Worm (Caenorhabditis elegans) whole organism, L4/young adult: ENCODE measurements around the gene nccd-1.
A peak's percentile ranks its signal among the peaks of the same experiment; 100 is the strongest.

Experiments
- W03F9.2 ChIP-seq: fragments of 150-350 bp; optimal IDR thresholded peaks from 2 replicates; lab custom pipeline; 2014; ENCODE audit warnings: missing biosample characterization, missing genetic modification characterization
- dao-5 ChIP-seq: sonication (generic microtip); optimal IDR thresholded peaks from 2 replicates; lab custom pipeline; 2016; ENCODE audit warnings: missing genotype, missing genetic modification characterization, moderate library complexity, missing compliant biosample characterization
- him-1 ChIP-seq: sonication (generic microtip); optimal IDR thresholded peaks from 2 replicates; lab custom pipeline; 2016; ENCODE audit warnings: missing genotype, missing genetic modification reagents, missing genetic modification characterization, missing compliant biosample characterization

nccd-1 gene

ce11 chrIV:16988397-16988796 is at the start of gene nccd-1:
TSS of gene nccd-1 (plus strand) at chrIV:16988697.
- no peak for TF ChIP-seq W03F9.2
- no peak for TF ChIP-seq him-1
- no peak for TF ChIP-seq dao-5 (tag; lab: Kevin White, UChicago)

ce11 chrIV:16939001-16939400 is 49.5 kb upstream of the nccd-1 start, which contains the start of gene Y116A8C.10:
TSS of gene Y116A8C.10 (minus strand) at chrIV:16939101.
- TF ChIP-seq him-1 (no peak), W03F9.2 (no peak), dao-5 (tag; lab: Kevin White, UChicago) (no peak)

- peak; percentile 3 for TF ChIP-seq him-1
- no peak for TF ChIP-seq dao-5 (tag; lab: Kevin White, UChicago)
- TF ChIP-seq W03F9.2, result peak; percentile 59
These were observed 41.8 kb upstream of the nccd-1 start, which contains the start of the genes Y116A8C.9 and arf-6 for ce11 chrIV:16946746-16947145. TSS of gene Y116A8C.9 (minus strand) at chrIV:16946800. TSS of gene arf-6 (plus strand) at chrIV:16947120.

- no peak for TF ChIP-seq dao-5 (tag; lab: Kevin White, UChicago)
- no peak for TF ChIP-seq him-1
- TF ChIP-seq W03F9.2, result no peak
These were observed 38.7 kb upstream of the nccd-1 start, which contains the start of gene rad-54.B for ce11 chrIV:16949767-16950166. TSS of gene rad-54.B (plus strand) at chrIV:16950067.

- TF ChIP-seq him-1, result no peak
- TF ChIP-seq dao-5 (tag; lab: Kevin White, UChicago), result no peak
- no peak for TF ChIP-seq W03F9.2
These were observed 36.1 kb upstream of the nccd-1 start for ce11 chrIV:16952389-16952788.

- TF ChIP-seq him-1, result no peak
These were observed 26.1 kb upstream of the nccd-1 start for ce11 chrIV:16962445-16962844.

- TF ChIP-seq W03F9.2, result no peak
- TF ChIP-seq him-1, result no peak
- TF ChIP-seq dao-5 (tag; lab: Kevin White, UChicago), result no peak
These were observed 18.1 kb upstream of the nccd-1 start, which contains the start of gene rom-3 for ce11 chrIV:16970390-16970789. TSS of gene rom-3 (minus strand) at chrIV:16970490.

- TF ChIP-seq him-1 (no peak), W03F9.2 (peak; percentile 80)
These were observed 6.9 kb downstream of the nccd-1 start, which contains the start of gene rom-4 for ce11 chrIV:16995425-16995824. TSS of gene rom-4 (plus strand) at chrIV:16995822.

- no peak for TF ChIP-seq him-1
- no peak for TF ChIP-seq W03F9.2
These were observed 17.2 kb downstream of the nccd-1 start for ce11 chrIV:17005734-17006133.

ce11 chrIV:17010274-17010673 is 21.8 kb downstream of the nccd-1 start:
- TF ChIP-seq W03F9.2, result no peak
- TF ChIP-seq him-1, result no peak

- TF ChIP-seq dao-5 (tag; lab: Kevin White, UChicago) (no peak), him-1 (no peak), W03F9.2 (no peak)
These were observed 32.5 kb downstream of the nccd-1 start for ce11 chrIV:17021042-17021441.

- TF ChIP-seq dao-5 (tag; lab: Kevin White, UChicago) (no peak), W03F9.2 (no peak)
These were observed 36.5 kb downstream of the nccd-1 start, which contains the start of gene dct-13 for ce11 chrIV:17025017-17025416. TSS of gene dct-13 (minus strand) at chrIV:17025117.

ce11 chrIV:17026568-17026967 is 38.1 kb downstream of the nccd-1 start:
- no peak for TF ChIP-seq dao-5 (tag; lab: Kevin White, UChicago)
- no peak for TF ChIP-seq him-1
- TF ChIP-seq W03F9.2, result no peak

ce11 chrIV:17030494-17030893 is 42.0 kb downstream of the nccd-1 start, which contains the start of gene nhr-229:
TSS of gene nhr-229 (minus strand) at chrIV:17030594.
- no peak for TF ChIP-seq W03F9.2
- no peak for TF ChIP-seq dao-5 (tag; lab: Kevin White, UChicago)
- TF ChIP-seq him-1, result no peak
